Worm (Caenorhabditis elegans) whole organism, midembryonic: ENCODE results near the gene ttr-17.

Experiments
- T22C8.4 ChIP-seq: fragments of 200-800 bp; sonication (Bioruptor generic); IDR thresholded peaks from 2 replicates; pipeline ENCODE4 v1.3.6; 2022; ENCODE audit warnings: missing genetic modification characterization, missing compliant biosample characterization
- cog-1 ChIP-seq: sonication (generic microtip); optimal IDR thresholded peaks from 2 replicates; lab custom pipeline; 2016; ENCODE audit warnings: missing genetic modification characterization, missing compliant biosample characterization
- flt-1 ChIP-seq: fragments of 200-800 bp; sonication (Bioruptor generic); IDR thresholded peaks from 2 replicates; pipeline ENCODE4 v1.3.6; 2022; ENCODE audit warnings: missing genetic modification characterization, missing compliant biosample characterization
- med-1 ChIP-seq: sonication (generic microtip); optimal IDR thresholded peaks from 2 replicates; lab custom pipeline; 2017; ENCODE audit warnings: missing genetic modification characterization, mild to moderate bottlenecking, missing compliant biosample characterization, antibody characterized with exemption, missing genetic modification reagents; ENCODE audit not compliant: insufficient read depth
- tab-1 ChIP-seq: fragments of 200-800 bp; sonication (Bioruptor generic); IDR thresholded peaks from 2 replicates; pipeline ENCODE4 v1.3.6; 2022; ENCODE audit warnings: missing genetic modification characterization, missing compliant biosample characterization
- ztf-23 ChIP-seq: fragments of 200-800 bp; sonication (Bioruptor generic); IDR thresholded peaks from 2 replicates; pipeline ENCODE4 v1.3.6; 2022; ENCODE audit warnings: missing genetic modification reagents, missing genetic modification characterization, missing compliant biosample characterization

ce11 chrIV:11038665-11039064, 28.2 kb downstream of the ttr-17 start:
- no peak for TF ChIP-seq ztf-23 (GFP tag; lab: Robert Waterston, UW)
- TF ChIP-seq tab-1, result no peak
- no peak for TF ChIP-seq T22C8.4 (GFP tag; lab: Robert Waterston, UW)
- no peak for TF ChIP-seq med-1 (GFP tag; lab: Kevin White, UChicago)
- no peak for TF ChIP-seq cog-1 (tag; lab: Kevin White, UChicago)
- no peak for TF ChIP-seq flt-1 (GFP tag; lab: Robert Waterston, UW)
